Worm (Caenorhabditis elegans) whole organism, midembryonic: ENCODE data around the gene ptr-18.

Experiments
- T22C8.4 ChIP-seq: fragments of 200-800 bp; sonication (Bioruptor generic); IDR thresholded peaks from 2 replicates; pipeline ENCODE4 v1.3.6; 2022; ENCODE audit warnings: missing genetic modification characterization, missing compliant biosample characterization
- cog-1 ChIP-seq: sonication (generic microtip); optimal IDR thresholded peaks from 2 replicates; lab custom pipeline; 2016; ENCODE audit warnings: missing genetic modification characterization, missing compliant biosample characterization
- flt-1 ChIP-seq: fragments of 200-800 bp; sonication (Bioruptor generic); IDR thresholded peaks from 2 replicates; pipeline ENCODE4 v1.3.6; 2022; ENCODE audit warnings: missing genetic modification characterization, missing compliant biosample characterization
- klf-2 ChIP-seq: fragments of 200-800 bp; sonication (Bioruptor generic); conservative IDR thresholded peaks from 2 replicates; pipeline ENCODE4 v1.3.6; 2022; ENCODE audit warnings: missing genetic modification reagents, missing genetic modification characterization, missing compliant biosample characterization
- med-1 ChIP-seq: sonication (generic microtip); optimal IDR thresholded peaks from 2 replicates; lab custom pipeline; 2017; ENCODE audit warnings: missing genetic modification characterization, mild to moderate bottlenecking, missing compliant biosample characterization, antibody characterized with exemption, missing genetic modification reagents; ENCODE audit not compliant: insufficient read depth
- ref-1 ChIP-seq: fragments of 200-800 bp; sonication (Bioruptor generic); conservative IDR thresholded peaks from 2 replicates; pipeline ENCODE4 v1.3.6; 2022; ENCODE audit warnings: missing genetic modification reagents, missing genetic modification characterization, missing compliant biosample characterization
- tab-1 ChIP-seq: fragments of 200-800 bp; sonication (Bioruptor generic); IDR thresholded peaks from 2 replicates; pipeline ENCODE4 v1.3.6; 2022; ENCODE audit warnings: missing genetic modification characterization, missing compliant biosample characterization
- ztf-23 ChIP-seq: fragments of 200-800 bp; sonication (Bioruptor generic); IDR thresholded peaks from 2 replicates; pipeline ENCODE4 v1.3.6; 2022; ENCODE audit warnings: missing genetic modification reagents, missing genetic modification characterization, missing compliant biosample characterization
- ztf-29 ChIP-seq: fragments of 200-800 bp; sonication (Bioruptor generic); IDR thresholded peaks from 2 replicates; pipeline ENCODE4 v1.3.6; 2022; ENCODE audit warnings: missing genetic modification reagents, missing genetic modification characterization, missing compliant biosample characterization

Gene ptr-18

ce11 chrII:12996249-12996648 is 30.9 kb downstream of the ptr-18 start, which contains the start of gene hphd-1:
Gene hphd-1 (minus strand): TSS chrII:12996571.
- TF ChIP-seq T22C8.4 (GFP tag; lab: Robert Waterston, UW) (no peak), ref-1 (no peak)

- TF ChIP-seq cog-1 (tag; lab: Kevin White, UChicago) (no peak), med-1 (GFP tag; lab: Kevin White, UChicago) (no peak), ztf-29 (no peak), flt-1 (GFP tag; lab: Robert Waterston, UW) (no peak), ref-1 (no peak), ztf-23 (no peak), tab-1 (GFP tag; lab: Robert Waterston, UW) (no peak), klf-2 (GFP tag; lab: Robert Waterston, UW) (no peak), T22C8.4 (GFP tag; lab: Robert Waterston, UW) (no peak)
Measured at ce11 chrII:12997413-12997812, 32.1 kb downstream of the ptr-18 start, which contains the start of gene Y38F1A.7. Gene Y38F1A.7 (minus strand): TSS chrII:12997804.

ce11 chrII:13000753-13001152 is 35.4 kb downstream of the ptr-18 start, which contains the start of gene Y38F1A.8:
Gene Y38F1A.8 (minus strand): TSS chrII:13000853.
- TF ChIP-seq med-1 (GFP tag; lab: Kevin White, UChicago), result no peak
- no peak for TF ChIP-seq ztf-29
- no peak for TF ChIP-seq T22C8.4 (GFP tag; lab: Robert Waterston, UW)
- TF ChIP-seq tab-1 (GFP tag; lab: Robert Waterston, UW), result no peak
- no peak for TF ChIP-seq cog-1 (tag; lab: Kevin White, UChicago)
- TF ChIP-seq ref-1, result no peak
- no peak for TF ChIP-seq klf-2 (GFP tag; lab: Robert Waterston, UW)
- TF ChIP-seq ztf-23, result no peak
- TF ChIP-seq flt-1 (GFP tag; lab: Robert Waterston, UW), result no peak

ce11 chrII:13003244-13003643 is 37.9 kb downstream of the ptr-18 start:
- TF ChIP-seq ref-1 (no peak), T22C8.4 (GFP tag; lab: Robert Waterston, UW) (no peak), flt-1 (GFP tag; lab: Robert Waterston, UW) (no peak), ztf-29 (no peak), tab-1 (GFP tag; lab: Robert Waterston, UW) (no peak), cog-1 (tag; lab: Kevin White, UChicago) (no peak), klf-2 (GFP tag; lab: Robert Waterston, UW) (no peak), ztf-23 (no peak), med-1 (GFP tag; lab: Kevin White, UChicago) (no peak)

ce11 chrII:13004160-13004871 is 39.0 kb downstream of the ptr-18 start:
- no peak for TF ChIP-seq ztf-23
- no peak for TF ChIP-seq flt-1 (GFP tag; lab: Robert Waterston, UW)
- no peak for TF ChIP-seq cog-1 (tag; lab: Kevin White, UChicago)
- no peak for TF ChIP-seq med-1 (GFP tag; lab: Kevin White, UChicago)
- TF ChIP-seq tab-1 (GFP tag; lab: Robert Waterston, UW), result no peak
- no peak for TF ChIP-seq klf-2 (GFP tag; lab: Robert Waterston, UW)
- no peak for TF ChIP-seq ztf-29
- no peak for TF ChIP-seq T22C8.4 (GFP tag; lab: Robert Waterston, UW)
- TF ChIP-seq ref-1, result no peak

- no peak for TF ChIP-seq ref-1
- no peak for TF ChIP-seq T22C8.4 (GFP tag; lab: Robert Waterston, UW)
- TF ChIP-seq tab-1 (GFP tag; lab: Robert Waterston, UW), result no peak
- no peak for TF ChIP-seq med-1 (GFP tag; lab: Kevin White, UChicago)
- no peak for TF ChIP-seq flt-1 (GFP tag; lab: Robert Waterston, UW)
- no peak for TF ChIP-seq klf-2 (GFP tag; lab: Robert Waterston, UW)
- TF ChIP-seq cog-1 (tag; lab: Kevin White, UChicago), result no peak
- no peak for TF ChIP-seq ztf-29
- no peak for TF ChIP-seq ztf-23
Measured at ce11 chrII:13004872-13005252, 39.5 kb downstream of the ptr-18 start.

DNA sequence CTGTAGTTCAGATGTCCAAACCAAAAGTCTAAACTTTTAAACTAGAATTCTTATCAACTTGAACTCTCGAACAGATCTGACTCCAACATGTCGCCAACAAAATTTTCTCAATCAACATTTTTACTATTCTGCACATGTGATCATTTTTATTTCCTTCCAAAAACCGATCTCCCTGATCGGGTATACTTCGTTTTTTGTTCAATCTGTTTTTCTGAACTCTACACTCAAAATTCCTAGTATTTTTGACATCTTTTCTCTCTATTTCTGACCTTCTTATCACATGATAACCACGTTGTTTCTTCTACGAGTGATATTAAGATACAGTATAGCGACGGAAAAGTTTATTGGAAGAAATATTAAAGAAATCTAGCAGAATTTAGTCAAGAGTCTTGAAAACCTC is 40.9 kb downstream of the ptr-18 start:
- TF ChIP-seq klf-2 (GFP tag; lab: Robert Waterston, UW) (no peak), med-1 (GFP tag; lab: Kevin White, UChicago) (no peak)

- no peak for TF ChIP-seq flt-1 (GFP tag; lab: Robert Waterston, UW)
- no peak for TF ChIP-seq klf-2 (GFP tag; lab: Robert Waterston, UW)
- TF ChIP-seq tab-1 (GFP tag; lab: Robert Waterston, UW), result no peak
- no peak for TF ChIP-seq ref-1
- TF ChIP-seq ztf-23, result no peak
- TF ChIP-seq med-1 (GFP tag; lab: Kevin White, UChicago), result no peak
Measured at ce11 chrII:13007717-13008461, 42.5 kb downstream of the ptr-18 start, which contains the start of gene oig-2. Gene oig-2 (minus strand): TSS chrII:13008164.

DNA sequence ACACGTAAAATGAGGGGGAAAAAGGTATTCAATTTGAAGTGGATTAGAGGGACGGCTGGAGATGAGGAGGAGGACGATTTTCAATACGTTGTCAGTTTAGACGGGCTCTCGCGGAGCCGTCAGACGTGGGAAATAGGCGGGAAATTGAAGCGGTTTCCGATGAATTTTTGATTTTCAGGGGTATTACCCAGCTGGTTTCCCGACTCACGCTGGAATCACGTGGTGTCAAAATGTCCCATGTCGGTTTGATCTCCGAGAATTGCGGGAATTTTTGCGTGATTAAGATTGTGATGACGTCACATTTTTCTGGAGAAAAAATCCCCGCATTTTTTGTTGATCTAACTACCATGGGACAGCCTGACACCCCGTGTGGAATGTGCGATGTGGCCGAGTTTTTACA is 47.3 kb downstream of the ptr-18 start:
- no peak for TF ChIP-seq klf-2 (GFP tag; lab: Robert Waterston, UW)
- no peak for TF ChIP-seq flt-1 (GFP tag; lab: Robert Waterston, UW)
- TF ChIP-seq ztf-29, result no peak
- TF ChIP-seq tab-1 (GFP tag; lab: Robert Waterston, UW), result no peak
- TF ChIP-seq ref-1, result no peak
- TF ChIP-seq ztf-23, result no peak
- TF ChIP-seq cog-1 (tag; lab: Kevin White, UChicago), result no peak
- TF ChIP-seq T22C8.4 (GFP tag; lab: Robert Waterston, UW), result no peak
- TF ChIP-seq med-1 (GFP tag; lab: Kevin White, UChicago), result no peak
